Worm (Caenorhabditis elegans) whole organism, young adult: Measurements from ENCODE around the gene K06A1.2.

ENCODE experiments used
- B0019.2 ChIP-seq: fragments of 200-800 bp; sonication (Bioruptor generic); conservative IDR thresholded peaks from 2 replicates; pipeline ENCODE4 v1.3.6; 2022; ENCODE audit warnings: missing genetic modification reagents, missing genetic modification characterization, missing compliant biosample characterization
- K11D2.4 ChIP-seq: fragments of 200-800 bp; sonication (Bioruptor generic); IDR thresholded peaks from 2 replicates; pipeline ENCODE4 v1.3.6; 2022; ENCODE audit warnings: missing genetic modification reagents, missing genetic modification characterization, missing compliant biosample characterization
- Y53F4B.3 ChIP-seq: fragments of 200-800 bp; sonication (Bioruptor generic); IDR thresholded peaks from 2 replicates; pipeline ENCODE4 v1.3.6; 2022; ENCODE audit warnings: missing genetic modification reagents, missing genetic modification characterization, missing compliant biosample characterization
- ZK185.1 ChIP-seq: sonication (generic microtip); optimal IDR thresholded peaks from 2 replicates; lab custom pipeline; 2016; ENCODE audit warnings: mild to moderate bottlenecking, missing genetic modification characterization, missing compliant biosample characterization; ENCODE audit not compliant: poor library complexity, severe bottlenecking
- aptf-3 ChIP-seq: fragments of 200-800 bp; sonication (Bioruptor generic); IDR thresholded peaks from 2 replicates; pipeline ENCODE4 v1.3.6; 2022; ENCODE audit warnings: missing genetic modification characterization, missing compliant biosample characterization
- atf-7 ChIP-seq: sonication (generic microtip); optimal IDR thresholded peaks from 2 replicates; lab custom pipeline; 2017; ENCODE audit warnings: mild to moderate bottlenecking, missing genetic modification characterization, missing compliant biosample characterization
- attf-5 ChIP-seq: fragments of 200-800 bp; sonication (Bioruptor generic); optimal IDR thresholded peaks from 2 replicates; lab custom pipeline; 2018; ENCODE audit warnings: mild to moderate bottlenecking, missing genetic modification characterization, missing compliant biosample characterization
- dpl-1 ChIP-seq: fragments of 150-350 bp; optimal IDR thresholded peaks from 2 replicates; lab custom pipeline; 2014; ENCODE audit warnings: missing biosample characterization, missing genetic modification reagents, missing genetic modification characterization
- egl-18 ChIP-seq: fragments of 200-800 bp; sonication (Bioruptor generic); IDR thresholded peaks from 2 replicates; pipeline ENCODE4 v1.3.6; 2022; ENCODE audit warnings: missing genetic modification reagents, missing genetic modification characterization, missing compliant biosample characterization
- mes-4 ChIP-seq: sonication (generic microtip); optimal IDR thresholded peaks from 2 replicates; lab custom pipeline; 2016; ENCODE audit warnings: missing genotype, missing genetic modification characterization, missing compliant biosample characterization
- nhr-90 ChIP-seq: sonication (generic microtip); optimal IDR thresholded peaks from 2 replicates; lab custom pipeline; 2016; ENCODE audit warnings: missing genotype, mild to moderate bottlenecking, missing genetic modification characterization, missing compliant biosample characterization
- ztf-25 ChIP-seq: fragments of 200-800 bp; sonication (Bioruptor generic); IDR thresholded peaks from 2 replicates; pipeline ENCODE4 v1.3.6; 2022; ENCODE audit warnings: missing genetic modification reagents, missing genetic modification characterization, missing compliant biosample characterization

DNA sequence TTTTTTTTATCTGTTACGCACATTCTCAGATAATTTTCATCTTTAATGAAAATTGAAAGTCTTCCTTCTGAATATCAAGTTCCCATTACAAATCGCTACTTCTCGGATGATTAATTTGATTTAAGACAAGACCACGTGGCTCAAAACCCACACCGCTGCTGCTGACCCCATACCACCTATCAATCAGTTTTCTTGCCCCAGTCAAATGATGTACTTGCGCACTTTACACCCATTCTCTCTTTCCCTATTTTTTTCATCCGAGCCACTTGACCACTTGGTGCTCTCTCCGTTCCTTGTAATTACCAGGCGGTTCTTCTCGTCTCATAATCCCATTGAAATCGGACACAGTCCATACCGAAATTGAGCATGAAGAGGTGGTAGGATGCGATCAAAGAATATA, 49.8 kb upstream of the K06A1.2 start:
- no peak for TF ChIP-seq B0019.2 (GFP tag; lab: Robert Waterston, UW)
- no peak for TF ChIP-seq Y53F4B.3 (GFP tag; lab: Robert Waterston, UW)
- TF ChIP-seq attf-5 (GFP tag; lab: Kevin White, UChicago) = no peak
- no peak for TF ChIP-seq mes-4
- no peak for TF ChIP-seq ztf-25 (GFP tag; lab: Robert Waterston, UW)
- TF ChIP-seq K11D2.4 = no peak
- TF ChIP-seq egl-18 (GFP tag; lab: Robert Waterston, UW) = no peak
- TF ChIP-seq ZK185.1 = no peak
- TF ChIP-seq dpl-1 = no peak
- TF ChIP-seq aptf-3 (GFP tag; lab: Robert Waterston, UW) = no peak
- TF ChIP-seq nhr-90 (tag; lab: Kevin White, UChicago) = no peak
- no peak for TF ChIP-seq atf-7 (tag; lab: Kevin White, UChicago)
